Fruit fly (Drosophila melanogaster) whole organism, embryonic: ENCODE measurements around the gene CG14507.
A peak's percentile ranks its signal among the peaks of the same experiment; 100 is the strongest.

Experiments used
- Abd-B ChIP-seq: fragments of 200-800 bp; sonication (Bioruptor generic); optimal IDR thresholded peaks from 2 replicates; lab custom pipeline; 2018; ENCODE audit warnings: missing biosample characterization, mild to moderate bottlenecking, missing genetic modification characterization, moderate library complexity
- Atf-2 ChIP-seq: fragments of 200-800 bp; sonication (Bioruptor generic); optimal IDR thresholded peaks from 2 replicates; lab custom pipeline; 2016; ENCODE audit warnings: missing biosample characterization, missing genetic modification characterization
- B-H2 ChIP-seq: fragments of 200-800 bp; sonication (Bioruptor generic); optimal IDR thresholded peaks from 2 replicates; lab custom pipeline; 2018; ENCODE audit warnings: missing biosample characterization, mild to moderate bottlenecking, missing genetic modification characterization
- C15 ChIP-seq: fragments of 200-800 bp; sonication (Bioruptor generic); IDR thresholded peaks from 3 replicates; pipeline ENCODE4 v1.3.6; 2022; ENCODE audit warnings: missing biosample characterization, missing genetic modification characterization
- CG10959 ChIP-seq: fragments of 200-800 bp; sonication (Bioruptor generic); IDR thresholded peaks from 2 replicates; pipeline ENCODE4 v1.3.6; 2022; ENCODE audit warnings: missing biosample characterization, missing genetic modification characterization
- CG11085 ChIP-seq: fragments of 200-800 bp; sonication (Bioruptor generic); IDR thresholded peaks from 2 replicates; pipeline ENCODE4 v1.3.6; 2022; ENCODE audit warnings: missing biosample characterization, missing genetic modification characterization
- CG12659 ChIP-seq: fragments of 200-800 bp; sonication (Bioruptor generic); optimal IDR thresholded peaks from 3 replicates; lab custom pipeline; 2017; ENCODE audit warnings: mild to moderate bottlenecking, missing biosample characterization, missing genetic modification reagents, missing genetic modification characterization
- CG15601 ChIP-seq: fragments of 200-800 bp; sonication (Bioruptor generic); optimal IDR thresholded peaks from 3 replicates; lab custom pipeline; 2019; ENCODE audit warnings: missing biosample characterization, mild to moderate bottlenecking, missing genetic modification characterization, moderate library complexity
- CG16779 ChIP-seq: fragments of 200-800 bp; sonication (Bioruptor generic); IDR thresholded peaks from 2 replicates; pipeline ENCODE4 v1.3.6; 2022; ENCODE audit warnings: missing biosample characterization, missing genetic modification characterization
- CG2199 ChIP-seq: fragments of 200-800 bp; sonication (Bioruptor generic); IDR thresholded peaks from 3 replicates; pipeline ENCODE4 v1.3.6; 2022; ENCODE audit warnings: missing biosample characterization, missing genetic modification characterization
- CG34376 ChIP-seq: fragments of 200-800 bp; sonication (Bioruptor generic); optimal IDR thresholded peaks from 2 replicates; lab custom pipeline; 2018; ENCODE audit warnings: missing biosample characterization, mild to moderate bottlenecking, missing genetic modification characterization
- CG6272 ChIP-seq: fragments of 200-800 bp; sonication (Bioruptor generic); IDR thresholded peaks from 2 replicates; pipeline ENCODE4 v1.3.6; 2022; ENCODE audit warnings: missing biosample characterization, missing genetic modification characterization
- CG6813 ChIP-seq: fragments of 200-800 bp; sonication (Bioruptor generic); optimal IDR thresholded peaks from 2 replicates; lab custom pipeline; 2017; ENCODE audit warnings: missing biosample characterization, missing genetic modification characterization, mild to moderate bottlenecking, moderate library complexity, missing genetic modification reagents
- CG7357 ChIP-seq: fragments of 200-800 bp; sonication (Bioruptor generic); IDR thresholded peaks from 3 replicates; pipeline ENCODE4 v1.3.6; 2022; ENCODE audit warnings: missing biosample characterization, missing genetic modification characterization
- CG7928 ChIP-seq: fragments of 200-800 bp; sonication (Bioruptor generic); optimal IDR thresholded peaks from 2 replicates; lab custom pipeline; 2017; ENCODE audit warnings: missing biosample characterization, mild to moderate bottlenecking, missing genetic modification characterization
- CG9437 ChIP-seq: fragments of 200-800 bp; sonication (Bioruptor generic); optimal IDR thresholded peaks from 2 replicates; lab custom pipeline; 2018; ENCODE audit warnings: missing biosample characterization, mild to moderate bottlenecking, missing genetic modification characterization
- CG9797 ChIP-seq: fragments of 200-800 bp; sonication (Bioruptor generic); optimal IDR thresholded peaks from 3 replicates; lab custom pipeline; 2018; ENCODE audit warnings: missing biosample characterization, mild to moderate bottlenecking, missing genetic modification characterization
- CHES-1-like ChIP-seq: fragments of 200-800 bp; sonication (Bioruptor generic); optimal IDR thresholded peaks from 2 replicates; lab custom pipeline; 2016; ENCODE audit warnings: missing biosample characterization, missing genetic modification characterization
- Gsc ChIP-seq: fragments of 200-800 bp; sonication (Bioruptor generic); IDR thresholded peaks from 2 replicates; pipeline ENCODE4 v1.3.6; 2022; ENCODE audit warnings: missing biosample characterization, missing genetic modification characterization
- HHEX ChIP-seq: fragments of 200-800 bp; sonication (Bioruptor generic); optimal IDR thresholded peaks from 3 replicates; lab custom pipeline; 2017; ENCODE audit warnings: missing biosample characterization, mild to moderate bottlenecking, missing genetic modification characterization, missing genetic modification reagents
- HLH3B ChIP-seq: fragments of 200-800 bp; sonication (Bioruptor generic); IDR thresholded peaks from 2 replicates; pipeline ENCODE4 v1.3.6; 2022; ENCODE audit warnings: missing biosample characterization, missing genetic modification characterization
- HLH4C ChIP-seq: fragments of 200-800 bp; sonication (Bioruptor generic); IDR thresholded peaks from 3 replicates; pipeline ENCODE4 v1.3.6; 2022; ENCODE audit warnings: missing biosample characterization, missing genetic modification characterization; ENCODE audit not compliant: partially characterized antibody
- Lim3 ChIP-seq: fragments of 200-800 bp; sonication (Bioruptor generic); IDR thresholded peaks from 2 replicates; pipeline ENCODE4 v1.3.6; 2022; ENCODE audit warnings: missing biosample characterization, missing genetic modification characterization
- Oaz ChIP-seq: fragments of 200-800 bp; sonication (Bioruptor generic); IDR thresholded peaks from 2 replicates; pipeline ENCODE4 v1.3.6; 2022; ENCODE audit warnings: missing biosample characterization, missing genetic modification characterization
- Side ChIP-seq: fragments of 200-800 bp; sonication (Bioruptor generic); optimal IDR thresholded peaks from 2 replicates; lab custom pipeline; 2016; ENCODE audit warnings: missing biosample characterization, missing genetic modification characterization
- Sin3A ChIP-seq: fragments of >200 bp; optimal IDR thresholded peaks from 2 replicates; lab custom pipeline; 2018
- Stat92E ChIP-seq, 3 experiments: fragments of >200 bp in 2 of 3; fragments of 200-800 bp in 1 of 3; sonication (Bioruptor generic) in 1 of 3; optimal IDR thresholded peaks; 2 replicates each; lab custom pipeline; 2017 to 2019; ENCODE audit warnings: missing biosample characterization in 3 of 3, missing genetic modification characterization in 3 of 3, mild to moderate bottlenecking in 1 of 3, moderate library complexity in 1 of 3
- br ChIP-seq: fragments of >200 bp; optimal IDR thresholded peaks from 2 replicates; lab custom pipeline; 2017
- chinmo ChIP-seq: fragments of 200-800 bp; sonication (Bioruptor generic); IDR thresholded peaks from 4 replicates; pipeline ENCODE4 v1.3.6; 2022; ENCODE audit warnings: missing biosample characterization, missing genetic modification characterization; ENCODE audit not compliant: partially characterized antibody
- danr ChIP-seq: fragments of 200-800 bp; sonication (Bioruptor generic); IDR thresholded peaks from 2 replicates; pipeline ENCODE4 v1.3.6; 2022; ENCODE audit warnings: missing biosample characterization, missing genetic modification characterization
- dimm ChIP-seq: fragments of 200-800 bp; sonication (Bioruptor generic); IDR thresholded peaks from 2 replicates; pipeline ENCODE4 v1.3.6; 2022; ENCODE audit warnings: missing biosample characterization, missing genetic modification characterization
- emc ChIP-seq: fragments of 200-800 bp; sonication (Bioruptor generic); optimal IDR thresholded peaks from 2 replicates; lab custom pipeline; 2016; ENCODE audit warnings: missing biosample characterization, missing genetic modification characterization
- ems ChIP-seq: fragments of 200-800 bp; sonication (Bioruptor generic); optimal IDR thresholded peaks from 3 replicates; lab custom pipeline; 2016; ENCODE audit warnings: missing biosample characterization, missing genetic modification characterization
- fd96Cb ChIP-seq: fragments of 200-800 bp; sonication (Bioruptor generic); optimal IDR thresholded peaks from 2 replicates; lab custom pipeline; 2018; ENCODE audit warnings: missing biosample characterization, mild to moderate bottlenecking, missing genetic modification characterization, moderate library complexity
- grau ChIP-seq: fragments of 200-800 bp; optimal IDR thresholded peaks from 3 replicates; lab custom pipeline; 2019; ENCODE audit warnings: missing biosample characterization, mild to moderate bottlenecking, missing genetic modification characterization, moderate library complexity
- ham ChIP-seq: fragments of 200-800 bp; sonication (Bioruptor generic); IDR thresholded peaks from 2 replicates; pipeline ENCODE4 v1.3.6; 2022; ENCODE audit warnings: missing biosample characterization, missing genetic modification characterization
- hb ChIP-seq: fragments of 200-800 bp; sonication (Bioruptor generic); IDR thresholded peaks from 3 replicates; pipeline ENCODE4 v1.3.6; 2022; ENCODE audit warnings: missing biosample characterization, missing genetic modification characterization; ENCODE audit not compliant: partially characterized antibody
- ken ChIP-seq: fragments of 200-800 bp; sonication (Bioruptor generic); IDR thresholded peaks from 3 replicates; pipeline ENCODE4 v1.3.6; 2022; ENCODE audit warnings: missing biosample characterization, missing genetic modification characterization
- klu ChIP-seq: fragments of 200-800 bp; sonication (Bioruptor generic); IDR thresholded peaks from 2 replicates; pipeline ENCODE4 v1.3.6; 2022; ENCODE audit warnings: missing biosample characterization, missing genetic modification characterization
- kni ChIP-seq: fragments of 200-800 bp; sonication (Bioruptor generic); optimal IDR thresholded peaks from 3 replicates; lab custom pipeline; 2017; ENCODE audit warnings: mild to moderate bottlenecking, missing biosample characterization, missing genetic modification reagents, missing genetic modification characterization
- lov ChIP-seq, 2 experiments: fragments of 200-800 bp in 1 of 2; fragments of >200 bp in 1 of 2; sonication (Bioruptor generic) in 1 of 2; IDR thresholded peaks in 1 of 2; optimal IDR thresholded peaks in 1 of 2; 2 replicates in 1 of 2; 3 replicates in 1 of 2; pipeline versions ENCODE4 v1.3.6 to Lab custom; 2017 to 2022; ENCODE audit warnings: missing biosample characterization in 1 of 2, missing genetic modification characterization in 1 of 2
- luna ChIP-seq: fragments of 200-800 bp; sonication (Bioruptor generic); optimal IDR thresholded peaks from 2 replicates; lab custom pipeline; 2016; ENCODE audit warnings: missing biosample characterization, missing genetic modification characterization
- row ChIP-seq: fragments of 200-800 bp; sonication (Bioruptor generic); IDR thresholded peaks from 3 replicates; pipeline ENCODE4 v1.3.6; 2022; ENCODE audit warnings: missing biosample characterization, missing genetic modification characterization
- scrt ChIP-seq: fragments of 200-800 bp; sonication (Bioruptor generic); optimal IDR thresholded peaks from 2 replicates; lab custom pipeline; 2018; ENCODE audit warnings: missing biosample characterization, mild to moderate bottlenecking, missing genetic modification characterization, moderate library complexity
- sima ChIP-seq: fragments of 200-800 bp; sonication (Bioruptor generic); optimal IDR thresholded peaks from 2 replicates; lab custom pipeline; 2016; ENCODE audit warnings: missing biosample characterization, missing genetic modification characterization
- ttk ChIP-seq: fragments of 200-800 bp; sonication (Bioruptor generic); IDR thresholded peaks from 2 replicates; pipeline ENCODE4 v2.1.2; 2022; ENCODE audit warnings: missing biosample characterization, missing genetic modification characterization
- tup ChIP-seq: fragments of 200-800 bp; sonication (Bioruptor generic); optimal IDR thresholded peaks from 2 replicates; lab custom pipeline; 2016; ENCODE audit warnings: missing biosample characterization, mild to moderate bottlenecking, missing genetic modification characterization, moderate library complexity
- unc-4 ChIP-seq: fragments of 200-800 bp; sonication (Bioruptor generic); IDR thresholded peaks from 2 replicates; pipeline ENCODE4 v1.3.6; 2022; ENCODE audit warnings: missing biosample characterization, missing genetic modification characterization; ENCODE audit not compliant: partially characterized antibody
- vfl ChIP-seq: fragments of 200-800 bp; sonication (Bioruptor generic); optimal IDR thresholded peaks from 2 replicates; lab custom pipeline; 2016; ENCODE audit warnings: missing biosample characterization, missing genetic modification characterization
- zfh2 ChIP-seq: fragments of 200-800 bp; sonication (Bioruptor generic); optimal IDR thresholded peaks from 2 replicates; lab custom pipeline; 2016; ENCODE audit warnings: missing biosample characterization, missing genetic modification characterization

Gene CG14507

DNA sequence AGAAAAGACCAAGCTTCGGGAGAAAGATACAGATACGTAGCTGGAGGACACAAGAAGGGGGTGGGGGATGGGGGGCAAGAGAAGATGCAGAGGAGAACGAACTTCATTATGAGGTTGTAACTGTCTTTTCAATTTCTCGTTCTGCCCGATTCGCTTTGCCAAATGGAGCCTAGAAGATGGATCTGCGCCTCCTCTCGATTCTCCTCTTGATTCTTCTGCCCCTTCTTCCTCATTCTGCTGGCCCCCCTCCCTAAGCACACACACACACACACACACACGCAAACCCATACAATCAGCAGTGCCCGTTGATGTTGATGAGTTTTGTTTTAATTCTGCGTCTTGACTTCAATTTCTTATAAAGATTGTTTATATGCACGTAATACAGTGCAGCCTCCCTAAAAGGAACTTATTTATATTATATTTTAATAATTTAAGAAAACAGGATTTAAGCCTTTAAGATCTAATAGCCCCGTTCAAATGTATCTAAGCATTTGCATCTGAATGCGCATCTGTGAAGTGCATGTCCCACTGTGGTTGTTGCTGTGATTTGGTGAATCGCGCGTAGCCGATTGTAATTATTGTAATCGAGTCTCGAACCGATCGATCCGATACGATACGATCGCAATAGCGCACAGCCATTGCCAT lies 20.4 kb downstream of the CG14507 start (continued):
- no peak for TF ChIP-seq CHES-1-like
- peak; percentile 6 for TF ChIP-seq B-H2
- peak; percentile 63 for TF ChIP-seq CG11085 (GFP tag; lab: Robert Waterston, UW)
- peak; percentile 32; the same call in 1 of the 2 replicates for TF ChIP-seq CG10959 (GFP tag; lab: Robert Waterston, UW)
- no peak for TF ChIP-seq ham (GFP tag; lab: Robert Waterston, UW)
- peak; percentile 60 for TF ChIP-seq fd96Cb (tag; lab: Kevin White, UChicago)
- TF ChIP-seq danr (GFP tag; lab: Robert Waterston, UW): no peak
- no peak for TF ChIP-seq Side (GFP tag; lab: Kevin White, UChicago)
- 0 out of 2 replicates have a peak, but pooled peaks have one; percentile 40 for TF ChIP-seq dimm (GFP tag; lab: Robert Waterston, UW)
- TF ChIP-seq Gsc (GFP tag; lab: Robert Waterston, UW): 0 out of 2 replicates have a peak, but pooled peaks have one; percentile 12
- TF ChIP-seq CG6272: peak; percentile 40; the same call in 1 of the 2 replicates
- TF ChIP-seq luna (GFP tag; lab: Kevin White, UChicago): no peak
- TF ChIP-seq ttk (GFP tag; lab: Robert Waterston, UW): peak; percentile 60
- TF ChIP-seq hb (GFP tag; lab: Robert Waterston, UW): no peak
- no peak for TF ChIP-seq zfh2 (GFP tag; lab: Kevin White, UChicago)
- no peak for TF ChIP-seq unc-4 (GFP tag; lab: Robert Waterston, UW)
- peak; percentile 57 for TF ChIP-seq CG12659 (GFP tag; lab: Kevin White, UChicago)
- TF ChIP-seq kni (GFP tag; lab: Kevin White, UChicago): no peak
- TF ChIP-seq emc: no peak
- TF ChIP-seq tup: no peak
- TF ChIP-seq scrt (GFP tag; lab: Kevin White, UChicago): peak; percentile 2
- peak; percentile 91 for TF ChIP-seq grau
- peak; percentile 45 for TF ChIP-seq HHEX
- no peak for TF ChIP-seq CG9437 (GFP tag; lab: Kevin White, UChicago)
- peak; percentile 73; the same call in 1 of the 2 replicates for TF ChIP-seq HLH3B
- no peak for TF ChIP-seq CG16779 (GFP tag; lab: Robert Waterston, UW)
- no peak for TF ChIP-seq CG2199
- peak; percentile 35 for TF ChIP-seq CG15601 (tag; lab: Kevin White, UChicago)
- TF ChIP-seq CG7928 (GFP tag; lab: Kevin White, UChicago): peak; percentile 11
- TF ChIP-seq chinmo: no peak
- TF ChIP-seq Lim3 (GFP tag; lab: Robert Waterston, UW): no peak
- TF ChIP-seq vfl (GFP tag; lab: Kevin White, UChicago): no peak
- no peak for TF ChIP-seq CG6813 (GFP tag; lab: Kevin White, UChicago)
- no peak for TF ChIP-seq CG34376
- TF ChIP-seq Stat92E (GFP tag; optimal IDR thresholded peaks at IDR 0.05; lab: Kevin White, UChicago): no peak
- TF ChIP-seq br (lab: Kevin White, UChicago): no peak
- TF ChIP-seq klu (GFP tag; lab: Robert Waterston, UW): 0 out of 2 replicates have a peak, but pooled peaks have one; percentile 50
- peak; percentile 54 for TF ChIP-seq CG7357 (GFP tag; lab: Robert Waterston, UW)
- TF ChIP-seq Sin3A: no peak
- TF ChIP-seq Abd-B (GFP tag; lab: Kevin White, UChicago): peak; percentile 75
- no peak for TF ChIP-seq Atf-2 (GFP tag; lab: Kevin White, UChicago)
- TF ChIP-seq HLH4C: no peak
- TF ChIP-seq lov (optimal IDR thresholded peaks at IDR 0.05; lab: Kevin White, UChicago): no peak
- TF ChIP-seq lov (GFP tag; IDR thresholded peaks at IDR 0.05; lab: Robert Waterston, UW): peak; percentile 64; the same call in 1 of the 3 replicates
- TF ChIP-seq CG9797 (GFP tag; lab: Kevin White, UChicago): no peak
- peak; percentile 14; the same call in 1 of the 3 replicates for TF ChIP-seq C15 (GFP tag; lab: Robert Waterston, UW)
- TF ChIP-seq sima (GFP tag; lab: Kevin White, UChicago): no peak
- TF ChIP-seq Oaz (GFP tag; lab: Robert Waterston, UW): no peak
- TF ChIP-seq ken (GFP tag; lab: Robert Waterston, UW): peak; percentile 69; the same call in 2 of the 3 replicates
- no peak for TF ChIP-seq ems
- peak; percentile 86 for TF ChIP-seq row (GFP tag; lab: Robert Waterston, UW)
